Fruit fly (Drosophila melanogaster) whole organism, embryonic: ENCODE data around the gene CG6675.

ENCODE experiments used
- Antp ChIP-seq: fragments of 200-800 bp; sonication (Bioruptor generic); optimal IDR thresholded peaks from 3 replicates; lab custom pipeline; 2016; ENCODE audit warnings: missing biosample characterization, missing genetic modification characterization
- B-H1 ChIP-seq: fragments of 200-800 bp; sonication (Bioruptor generic); IDR thresholded peaks from 3 replicates; pipeline ENCODE4 v1.3.6; 2022; ENCODE audit warnings: missing biosample characterization, missing genetic modification characterization
- C15 ChIP-seq: fragments of 200-800 bp; sonication (Bioruptor generic); IDR thresholded peaks from 3 replicates; pipeline ENCODE4 v1.3.6; 2022; ENCODE audit warnings: missing biosample characterization, missing genetic modification characterization
- CG11085 ChIP-seq: fragments of 200-800 bp; sonication (Bioruptor generic); IDR thresholded peaks from 2 replicates; pipeline ENCODE4 v1.3.6; 2022; ENCODE audit warnings: missing biosample characterization, missing genetic modification characterization
- CG12155 ChIP-seq: fragments of 200-800 bp; sonication (Bioruptor generic); optimal IDR thresholded peaks from 3 replicates; lab custom pipeline; 2016; ENCODE audit warnings: missing biosample characterization, missing genetic modification characterization
- CG12942 ChIP-seq: fragments of 200-800 bp; sonication (Bioruptor generic); optimal IDR thresholded peaks from 3 replicates; lab custom pipeline; 2016; ENCODE audit warnings: missing biosample characterization, missing genetic modification characterization
- CG13894 ChIP-seq: fragments of 200-800 bp; sonication (Bioruptor generic); optimal IDR thresholded peaks from 3 replicates; lab custom pipeline; 2018; ENCODE audit warnings: missing biosample characterization, mild to moderate bottlenecking, missing genetic modification characterization, moderate library complexity
- CG14014 ChIP-seq: fragments of 200-800 bp; sonication (Bioruptor generic); IDR thresholded peaks from 2 replicates; pipeline ENCODE4 v1.3.6; 2022; ENCODE audit warnings: missing biosample characterization, missing genetic modification characterization
- CG17328 ChIP-seq: fragments of 200-800 bp; sonication (Bioruptor generic); IDR thresholded peaks from 2 replicates; pipeline ENCODE4 v1.3.6; 2022; ENCODE audit warnings: missing biosample characterization, missing genetic modification characterization
- CG17361 ChIP-seq: fragments of 200-800 bp; sonication (Bioruptor generic); IDR thresholded peaks from 3 replicates; pipeline ENCODE4 v1.3.6; 2022; ENCODE audit warnings: missing biosample characterization, missing genetic modification characterization
- CG1832 ChIP-seq: fragments of 200-800 bp; sonication (Bioruptor generic); optimal IDR thresholded peaks from 2 replicates; lab custom pipeline; 2017; ENCODE audit warnings: missing biosample characterization, mild to moderate bottlenecking, missing genetic modification characterization, inconsistent platforms
- CG33557 ChIP-seq: fragments of 200-800 bp; sonication (Bioruptor generic); optimal IDR thresholded peaks from 2 replicates; lab custom pipeline; 2019; ENCODE audit warnings: missing biosample characterization, mild to moderate bottlenecking, missing genetic modification characterization, moderate library complexity
- CG4360 ChIP-seq: fragments of 200-800 bp; sonication (Bioruptor generic); IDR thresholded peaks from 2 replicates; pipeline ENCODE4 v1.3.6; 2022; ENCODE audit warnings: missing biosample characterization, missing genetic modification characterization
- CG6654 ChIP-seq: fragments of 200-800 bp; sonication (Bioruptor generic); optimal IDR thresholded peaks from 2 replicates; lab custom pipeline; 2017; ENCODE audit warnings: missing biosample characterization, mild to moderate bottlenecking, missing genetic modification characterization
- CG7372 ChIP-seq: fragments of 200-800 bp; sonication (Bioruptor generic); IDR thresholded peaks from 2 replicates; pipeline ENCODE4 v1.3.6; 2022; ENCODE audit warnings: missing biosample characterization, missing genetic modification characterization
- CG9437 ChIP-seq: fragments of 200-800 bp; sonication (Bioruptor generic); optimal IDR thresholded peaks from 2 replicates; lab custom pipeline; 2018; ENCODE audit warnings: missing biosample characterization, mild to moderate bottlenecking, missing genetic modification characterization
- CG9609 ChIP-seq: fragments of 200-800 bp; sonication (Bioruptor generic); optimal IDR thresholded peaks from 3 replicates; lab custom pipeline; 2016; ENCODE audit warnings: missing biosample characterization, missing genetic modification characterization
- CkIIα-i1 ChIP-seq: fragments of 200-800 bp; sonication (Bioruptor generic); IDR thresholded peaks from 2 replicates; pipeline ENCODE4 v1.3.6; 2022; ENCODE audit warnings: missing biosample characterization, missing genetic modification characterization
- Dbx ChIP-seq: fragments of 200-800 bp; sonication (Bioruptor generic); IDR thresholded peaks from 3 replicates; pipeline ENCODE4 v1.3.6; 2022; ENCODE audit warnings: missing biosample characterization, missing genetic modification characterization
- Deaf1 ChIP-seq: fragments of 200-800 bp; optimal IDR thresholded peaks from 3 replicates; lab custom pipeline; 2019; ENCODE audit warnings: missing biosample characterization, mild to moderate bottlenecking, missing genetic modification characterization, moderate library complexity
- Dll ChIP-seq: fragments of 200-800 bp; sonication (Bioruptor generic); IDR thresholded peaks from 4 replicates; pipeline ENCODE4 v1.3.6; 2022; ENCODE audit warnings: missing biosample characterization, missing genetic modification characterization; ENCODE audit not compliant: partially characterized antibody
- HHEX ChIP-seq: fragments of 200-800 bp; sonication (Bioruptor generic); optimal IDR thresholded peaks from 3 replicates; lab custom pipeline; 2017; ENCODE audit warnings: missing biosample characterization, mild to moderate bottlenecking, missing genetic modification characterization, missing genetic modification reagents
- HmgZ ChIP-seq: fragments of 200-800 bp; sonication (Bioruptor generic); optimal IDR thresholded peaks from 2 replicates; lab custom pipeline; 2018; ENCODE audit warnings: missing biosample characterization, mild to moderate bottlenecking, missing genetic modification characterization
- Jarid2 ChIP-seq: fragments of 200-800 bp; sonication (Bioruptor generic); optimal IDR thresholded peaks from 3 replicates; lab custom pipeline; 2017; ENCODE audit warnings: mild to moderate bottlenecking, missing biosample characterization, missing genetic modification reagents, missing genetic modification characterization
- Lhr ChIP-seq: fragments of 200-800 bp; sonication (Bioruptor generic); optimal IDR thresholded peaks from 3 replicates; lab custom pipeline; 2017; ENCODE audit warnings: mild to moderate bottlenecking, missing biosample characterization, missing genetic modification reagents, missing genetic modification characterization
- MTF-1 ChIP-seq: fragments of 200-800 bp; sonication (Bioruptor generic); optimal IDR thresholded peaks from 2 replicates; lab custom pipeline; 2018; ENCODE audit warnings: missing biosample characterization, mild to moderate bottlenecking, missing genetic modification characterization, borderline replicate concordance
- Mes4 ChIP-seq: fragments of 200-800 bp; sonication (Bioruptor generic); optimal IDR thresholded peaks from 2 replicates; lab custom pipeline; 2016; ENCODE audit warnings: missing biosample characterization, missing genetic modification characterization
- NFAT ChIP-seq: fragments of 200-800 bp; sonication (Bioruptor generic); IDR thresholded peaks from 2 replicates; pipeline ENCODE4 v1.3.6; 2022; ENCODE audit warnings: missing biosample characterization, missing genetic modification characterization
- Nf-YB ChIP-seq: fragments of 200-800 bp; sonication (Bioruptor generic); optimal IDR thresholded peaks from 3 replicates; lab custom pipeline; 2019; ENCODE audit warnings: missing biosample characterization, mild to moderate bottlenecking, missing genetic modification characterization, moderate library complexity
- Stat92E ChIP-seq, 3 experiments: fragments of >200 bp in 2 of 3; fragments of 200-800 bp in 1 of 3; sonication (Bioruptor generic) in 1 of 3; optimal IDR thresholded peaks; 2 replicates each; lab custom pipeline; 2017 to 2019; ENCODE audit warnings: missing biosample characterization in 3 of 3, missing genetic modification characterization in 3 of 3, mild to moderate bottlenecking in 1 of 3, moderate library complexity in 1 of 3
- Xbp1 ChIP-seq: fragments of 200-800 bp; sonication (Bioruptor generic); optimal IDR thresholded peaks from 3 replicates; lab custom pipeline; 2016; ENCODE audit warnings: missing biosample characterization, mild to moderate bottlenecking, missing genetic modification characterization
- cato ChIP-seq: fragments of 200-800 bp; sonication (Bioruptor generic); optimal IDR thresholded peaks from 2 replicates; lab custom pipeline; 2016; ENCODE audit warnings: missing biosample characterization, missing genetic modification characterization, borderline replicate concordance
- cg ChIP-seq: fragments of 200-800 bp; sonication (Bioruptor generic); optimal IDR thresholded peaks from 3 replicates; lab custom pipeline; 2019; ENCODE audit warnings: missing biosample characterization, mild to moderate bottlenecking, missing genetic modification characterization, moderate library complexity
- chm ChIP-seq: fragments of 200-800 bp; sonication (Bioruptor generic); IDR thresholded peaks from 2 replicates; pipeline ENCODE4 v1.3.6; 2022; ENCODE audit warnings: missing biosample characterization, missing genetic modification characterization
- corto ChIP-seq: fragments of 200-800 bp; sonication (Bioruptor generic); optimal IDR thresholded peaks from 2 replicates; lab custom pipeline; 2016; ENCODE audit warnings: missing biosample characterization, mild to moderate bottlenecking, missing genetic modification characterization, moderate library complexity
- fu2 ChIP-seq: fragments of 200-800 bp; sonication (Bioruptor generic); optimal IDR thresholded peaks from 2 replicates; lab custom pipeline; 2016; ENCODE audit warnings: missing biosample characterization, missing genetic modification characterization
- gsb ChIP-seq: fragments of 200-800 bp; sonication (Bioruptor generic); IDR thresholded peaks from 2 replicates; pipeline ENCODE4 v1.3.6; 2022; ENCODE audit warnings: missing biosample characterization, missing genetic modification characterization
- hbn ChIP-seq: fragments of 200-800 bp; sonication (Bioruptor generic); IDR thresholded peaks from 2 replicates; pipeline ENCODE4 v1.3.6; 2022; ENCODE audit warnings: missing biosample characterization, missing genetic modification characterization; ENCODE audit not compliant: partially characterized antibody
- her ChIP-seq: fragments of 200-800 bp; sonication (Bioruptor generic); optimal IDR thresholded peaks from 2 replicates; lab custom pipeline; 2016; ENCODE audit warnings: missing biosample characterization, missing genetic modification characterization
- hkb ChIP-seq, 2 experiments: fragments of 200-800 bp in 1 of 2; fragments of >200 bp in 1 of 2; sonication (Bioruptor generic) in 1 of 2; IDR thresholded peaks in 1 of 2; optimal IDR thresholded peaks in 1 of 2; 2 replicates each; pipeline versions ENCODE4 v1.3.6 to Lab custom; 2017 to 2022; ENCODE audit warnings: missing biosample characterization in 1 of 2, missing genetic modification characterization in 1 of 2
- insv ChIP-seq, 2 experiments: fragments of 200-800 bp; sonication (Bioruptor generic); optimal IDR thresholded peaks; 3 replicates each; lab custom pipeline; 2016 to 2018; ENCODE audit warnings: missing biosample characterization in 2 of 2, missing genetic modification characterization in 2 of 2
- kni ChIP-seq: fragments of 200-800 bp; sonication (Bioruptor generic); optimal IDR thresholded peaks from 3 replicates; lab custom pipeline; 2017; ENCODE audit warnings: mild to moderate bottlenecking, missing biosample characterization, missing genetic modification reagents, missing genetic modification characterization
- lmd ChIP-seq: fragments of 200-800 bp; sonication (Bioruptor generic); IDR thresholded peaks from 2 replicates; pipeline ENCODE4 v1.3.6; 2022; ENCODE audit warnings: missing biosample characterization, missing genetic modification characterization
- nom ChIP-seq: fragments of 200-800 bp; sonication (Bioruptor generic); optimal IDR thresholded peaks from 2 replicates; lab custom pipeline; 2017; ENCODE audit warnings: missing biosample characterization, missing genetic modification characterization, mild to moderate bottlenecking, moderate library complexity, missing genetic modification reagents
- sima ChIP-seq: fragments of 200-800 bp; sonication (Bioruptor generic); optimal IDR thresholded peaks from 2 replicates; lab custom pipeline; 2016; ENCODE audit warnings: missing biosample characterization, missing genetic modification characterization
- slou ChIP-seq: fragments of 200-800 bp; sonication (Bioruptor generic); optimal IDR thresholded peaks from 3 replicates; lab custom pipeline; 2016; ENCODE audit warnings: missing biosample characterization, missing genetic modification characterization
- sr ChIP-seq: fragments of 200-800 bp; sonication (Bioruptor generic); IDR thresholded peaks from 3 replicates; pipeline ENCODE4 v1.3.6; 2022; ENCODE audit warnings: missing biosample characterization, missing genetic modification characterization
- tgo ChIP-seq: fragments of 200-800 bp; sonication (Bioruptor generic); IDR thresholded peaks from 3 replicates; pipeline ENCODE4 v1.3.6; 2022; ENCODE audit warnings: missing biosample characterization, missing genetic modification characterization
- unpg ChIP-seq: fragments of 200-800 bp; sonication (Bioruptor generic); optimal IDR thresholded peaks from 3 replicates; lab custom pipeline; 2018; ENCODE audit warnings: missing biosample characterization, mild to moderate bottlenecking, missing genetic modification characterization, moderate library complexity
- wor ChIP-seq: fragments of 200-800 bp; sonication (Bioruptor generic); IDR thresholded peaks from 2 replicates; pipeline ENCODE4 v1.3.6; 2022; ENCODE audit warnings: missing biosample characterization, missing genetic modification characterization

Gene CG6675

dm6 chr2L:22134091-22134730, 25.4 kb downstream of the CG6675 start (continued):
- TF ChIP-seq fu2 (GFP tag; lab: Kevin White, UChicago) (no peak), CG17361 (no peak), cato (GFP tag; lab: Kevin White, UChicago) (no peak), Antp (no peak), CG12155 (GFP tag; lab: Kevin White, UChicago) (no peak), MTF-1 (GFP tag; lab: Kevin White, UChicago) (no peak), CG13894 (tag; lab: Kevin White, UChicago) (peak; percentile 54), CG4360 (no peak), unpg (no peak), cg (GFP tag; lab: Kevin White, UChicago) (peak; percentile 52), CG9437 (GFP tag; lab: Kevin White, UChicago) (no peak), CG33557 (no peak), Mes4 (GFP tag; lab: Kevin White, UChicago) (no peak), Deaf1 (tag; lab: Kevin White, UChicago) (peak; percentile 60), CG9609 (GFP tag; lab: Kevin White, UChicago) (no peak), NFAT (GFP tag; lab: Robert Waterston, UW) (no peak), lmd (GFP tag; lab: Robert Waterston, UW) (no peak), sr (GFP tag; lab: Robert Waterston, UW) (no peak), CkIIα-i1 (GFP tag; lab: Robert Waterston, UW) (no peak), HHEX (GFP tag; lab: Kevin White, UChicago) (no peak), CG12942 (no peak), slou (no peak), Dll (GFP tag; lab: Robert Waterston, UW) (peak; percentile 45; the same call in 2 of the 4 replicates), CG1832 (GFP tag; lab: Kevin White, UChicago) (no peak), corto (GFP tag; lab: Kevin White, UChicago) (peak; percentile 23), gsb (GFP tag; lab: Robert Waterston, UW) (no peak), Xbp1 (GFP tag; lab: Kevin White, UChicago) (no peak), B-H1 (GFP tag; lab: Robert Waterston, UW) (no peak), her (GFP tag; lab: Kevin White, UChicago) (no peak), hkb (optimal IDR thresholded peaks at IDR 0.05; lab: Kevin White, UChicago) (no peak), hkb (GFP tag; IDR thresholded peaks at IDR 0.05; lab: Robert Waterston, UW) (peak; percentile 19; the same call in 1 of the 2 replicates), Jarid2 (GFP tag; lab: Kevin White, UChicago) (peak; percentile 68), wor (GFP tag; lab: Robert Waterston, UW) (no peak), hbn (GFP tag; lab: Robert Waterston, UW) (no peak), sima (no peak), CG17328 (GFP tag; lab: Robert Waterston, UW) (no peak), tgo (GFP tag; lab: Robert Waterston, UW) (no peak), insv (GFP tag; optimal IDR thresholded peaks at IDR 0.05; lab: Kevin White, UChicago) (peak in 1 of 2 experiments; percentile 44), HmgZ (tag; lab: Kevin White, UChicago) (no peak), Nf-YB (GFP tag; lab: Kevin White, UChicago) (no peak), CG7372 (GFP tag; lab: Robert Waterston, UW) (no peak), CG6654 (no peak), Dbx (no peak), nom (GFP tag; lab: Kevin White, UChicago) (peak; percentile 18), C15 (GFP tag; lab: Robert Waterston, UW) (no peak), Stat92E (GFP tag; optimal IDR thresholded peaks at IDR 0.05; lab: Kevin White, UChicago) (no peak), kni (GFP tag; lab: Kevin White, UChicago) (peak; percentile 53), Lhr (GFP tag; lab: Kevin White, UChicago) (no peak), chm (GFP tag; lab: Robert Waterston, UW) (no peak), CG14014 (GFP tag; lab: Robert Waterston, UW) (no peak), CG11085 (GFP tag; lab: Robert Waterston, UW) (no peak)
